Worm (Caenorhabditis elegans): ENCODE results near the gene C15C8.8.

Gene C15C8.8

ce11 chrV:12780248-12780647 is 27.9 kb upstream of the C15C8.8 start (continued):
- TF ChIP-seq snpc-3.4 (tag; optimal IDR thresholded peaks at IDR 0.05) (peak; percentile 65), Y95B8A.8 (GFP tag; IDR thresholded peaks at IDR 0.05) (peak; percentile 33; the same call in 1 of the 2 replicates), xnd-1 (tag; optimal IDR thresholded peaks at IDR 0.05) (no peak), aptf-2 (GFP tag; conservative IDR thresholded peaks at IDR 0.05) (peak; percentile 64; the same call in 1 of the 2 replicates), snpc-1.3 (tag; optimal IDR thresholded peaks at IDR 0.05; ENCODE audit: insufficient read depth) (peak; percentile 69), ceh-27 (GFP tag; optimal IDR thresholded peaks at IDR 0.05) (peak; percentile 75), tbx-9 (tag; optimal IDR thresholded peaks at IDR 0.05; ENCODE audit: borderline replicate concordance) (no peak), nhr-80 (tag; optimal IDR thresholded peaks at IDR 0.05) (no peak), hmg-20 (GFP tag; IDR thresholded peaks at IDR 0.05) (peak; percentile 53; the same call in 1 of the 2 replicates), mes-4 (tag; optimal IDR thresholded peaks at IDR 0.05) (peak; percentile 35), lin-54 (GFP tag; optimal IDR thresholded peaks at IDR 0.05) (no peak), dpff-1 (tag; optimal IDR thresholded peaks at IDR 0.05) (no peak), dpl-1 (GFP tag; optimal IDR thresholded peaks at IDR 0.05) (no peak), nfya-1 (tag; optimal IDR thresholded peaks at IDR 0.05; ENCODE audit: borderline replicate concordance, insufficient read depth) (no peak), D2030.7 (GFP tag; IDR thresholded peaks at IDR 0.05) (peak; percentile 68), pbrm-1 (GFP tag; IDR thresholded peaks at IDR 0.05) (peak; percentile 81), akir-1 (GFP tag; optimal IDR thresholded peaks at IDR 0.05) (no peak), ceh-79 (tag; optimal IDR thresholded peaks at IDR 0.05) (peak; percentile 69), Y53G8AR.9 (GFP tag; conservative IDR thresholded peaks at IDR 0.05) (no peak), athp-1 (tag; optimal IDR thresholded peaks at IDR 0.05) (peak; percentile 72), Y53F4B.3 (GFP tag; IDR thresholded peaks at IDR 0.05) (no peak), mcd-1 (GFP tag; IDR thresholded peaks at IDR 0.05) (peak; percentile 72), lin-35 (GFP tag; optimal IDR thresholded peaks at IDR 0.05) (no peak), aptf-3 (GFP tag; IDR thresholded peaks at IDR 0.05) (0 out of 2 replicates have a peak, but pooled peaks have one; percentile 26), madf-3 (GFP tag; IDR thresholded peaks at IDR 0.05) (no peak), lir-1 (GFP tag; conservative IDR thresholded peaks at IDR 0.05) (no peak), F49E8.2 (tag; optimal IDR thresholded peaks at IDR 0.05; ENCODE audit: insufficient read depth) (no peak), Y56A3A.18 (GFP tag; IDR thresholded peaks at IDR 0.05) (peak; percentile 79), F57C9.4 (tag; optimal IDR thresholded peaks at IDR 0.05) (no peak), F23B12.7 (tag; optimal IDR thresholded peaks at IDR 0.05; ENCODE audit: insufficient read depth) (peak; percentile 83), hmg-1.2 (GFP tag; IDR thresholded peaks at IDR 0.05) (peak; percentile 76), T26A5.8 (tag; optimal IDR thresholded peaks at IDR 0.05) (peak; percentile 59), attf-3 (GFP tag; conservative IDR thresholded peaks at IDR 0.05) (peak; percentile 65), K12H6.12 (tag; optimal IDR thresholded peaks at IDR 0.05) (peak; percentile 44), let-607 (tag; optimal IDR thresholded peaks at IDR 0.05) (peak; percentile 8 to 22), lsy-27 (tag; optimal IDR thresholded peaks at IDR 0.05; ENCODE audit: borderline replicate concordance, insufficient read depth) (peak; percentile 82), C06A6.2 (GFP tag; conservative IDR thresholded peaks at IDR 0.05) (no peak), ztf-6 (GFP tag; IDR thresholded peaks at IDR 0.05) (0 out of 2 replicates have a peak, but pooled peaks have one; percentile 53), snpc-1.1 (tag; optimal IDR thresholded peaks at IDR 0.05; ENCODE audit: insufficient read depth) (peak; percentile 2), egrh-3 (GFP tag; IDR thresholded peaks at IDR 0.05) (0 out of 2 replicates have a peak, but pooled peaks have one; percentile 45), T07F8.4 (tag; optimal IDR thresholded peaks at IDR 0.05) (peak; percentile 71), bed-1 (GFP tag; IDR thresholded peaks at IDR 0.05) (no peak), nhr-179 (tag; optimal IDR thresholded peaks at IDR 0.05) (no peak), madf-6 (GFP tag; IDR thresholded peaks at IDR 0.05) (no peak), rcor-1 (GFP tag; IDR thresholded peaks at IDR 0.05) (peak; percentile 49), ztf-18 (tag; optimal IDR thresholded peaks at IDR 0.05) (peak; percentile 79), sdz-38 (tag; optimal IDR thresholded peaks at IDR 0.05) (no peak)

All from whole organism, young adult.